Fruit fly (Drosophila melanogaster) whole organism, pupa: ENCODE results near the gene Cpr67Fa1.

ENCODE experiments used
- CG10348 ChIP-seq: fragments of 200-800 bp; sonication (Bioruptor generic); IDR thresholded peaks from 2 replicates; pipeline ENCODE4 v1.3.6; 2022; ENCODE audit warnings: missing biosample characterization, missing genetic modification characterization
- CG12605 ChIP-seq: fragments of 200-800 bp; sonication (Bioruptor generic); IDR thresholded peaks from 2 replicates; pipeline ENCODE4 v1.3.6; 2022; ENCODE audit warnings: missing biosample characterization, missing genetic modification characterization
- CG13204 ChIP-seq: fragments of 200-800 bp; sonication (Bioruptor generic); optimal IDR thresholded peaks from 2 replicates; lab custom pipeline; 2018; ENCODE audit warnings: missing biosample characterization, mild to moderate bottlenecking, missing genetic modification characterization, moderate library complexity
- CG14655 ChIP-seq: fragments of 200-800 bp; sonication (Bioruptor generic); optimal IDR thresholded peaks from 3 replicates; lab custom pipeline; 2017; ENCODE audit warnings: mild to moderate bottlenecking, missing biosample characterization, missing genetic modification reagents, missing genetic modification characterization
- CG15710 ChIP-seq: fragments of 200-800 bp; sonication (Bioruptor generic); optimal IDR thresholded peaks from 2 replicates; lab custom pipeline; 2018; ENCODE audit warnings: missing biosample characterization, mild to moderate bottlenecking, missing genetic modification characterization, moderate library complexity
- CG17806 ChIP-seq: fragments of 200-800 bp; sonication (Bioruptor generic); optimal IDR thresholded peaks from 2 replicates; lab custom pipeline; 2018; ENCODE audit warnings: missing biosample characterization, mild to moderate bottlenecking, missing genetic modification characterization, moderate library complexity
- CG32121 ChIP-seq: fragments of 200-800 bp; sonication (Bioruptor generic); IDR thresholded peaks from 2 replicates; pipeline ENCODE4 v1.3.6; 2022; ENCODE audit warnings: missing biosample characterization, missing genetic modification characterization
- CG34367 ChIP-seq: fragments of 200-800 bp; sonication (Bioruptor generic); optimal IDR thresholded peaks from 2 replicates; lab custom pipeline; 2018; ENCODE audit warnings: missing biosample characterization, mild to moderate bottlenecking, missing genetic modification characterization
- CG4496 ChIP-seq: fragments of 200-800 bp; sonication (Bioruptor generic); IDR thresholded peaks from 3 replicates; pipeline ENCODE4 v1.3.6; 2022; ENCODE audit warnings: missing biosample characterization, missing genetic modification characterization
- CG8159 ChIP-seq: fragments of 200-800 bp; sonication (Bioruptor generic); optimal IDR thresholded peaks from 3 replicates; lab custom pipeline; 2018; ENCODE audit warnings: missing biosample characterization, mild to moderate bottlenecking, missing genetic modification characterization, moderate library complexity
- CG8301 ChIP-seq: fragments of 200-800 bp; sonication (Bioruptor generic); optimal IDR thresholded peaks from 2 replicates; lab custom pipeline; 2018; ENCODE audit warnings: missing biosample characterization, mild to moderate bottlenecking, missing genetic modification characterization
- CG9948 ChIP-seq: fragments of 200-800 bp; sonication (Bioruptor generic); optimal IDR thresholded peaks from 2 replicates; lab custom pipeline; 2018; ENCODE audit warnings: missing biosample characterization, mild to moderate bottlenecking, missing genetic modification characterization, moderate library complexity
- D1 ChIP-seq: fragments of 200-800 bp; sonication (Bioruptor generic); optimal IDR thresholded peaks from 2 replicates; lab custom pipeline; 2018; ENCODE audit warnings: missing biosample characterization, mild to moderate bottlenecking, missing genetic modification characterization, moderate library complexity
- EcR ChIP-seq: fragments of 200-800 bp; sonication (Bioruptor generic); optimal IDR thresholded peaks from 3 replicates; lab custom pipeline; 2019; ENCODE audit warnings: missing biosample characterization, missing genetic modification characterization, mild to moderate bottlenecking, moderate library complexity, missing genetic modification reagents
- Ets98B ChIP-seq: fragments of 200-800 bp; sonication (Bioruptor generic); IDR thresholded peaks from 2 replicates; pipeline ENCODE4 v1.3.6; 2022; ENCODE audit warnings: missing biosample characterization, missing genetic modification characterization
- Pif1A ChIP-seq: fragments of 200-800 bp; sonication (Bioruptor generic); optimal IDR thresholded peaks from 3 replicates; lab custom pipeline; 2016; ENCODE audit warnings: missing biosample characterization, missing genetic modification characterization
- Pif1B ChIP-seq: fragments of 200-800 bp; sonication (Bioruptor generic); optimal IDR thresholded peaks from 3 replicates; lab custom pipeline; 2016; ENCODE audit warnings: missing biosample characterization, missing genetic modification characterization
- Snoo ChIP-seq: fragments of 200-800 bp; sonication (Bioruptor generic); optimal IDR thresholded peaks from 3 replicates; lab custom pipeline; 2017; ENCODE audit warnings: missing biosample characterization, mild to moderate bottlenecking, missing genetic modification characterization, inconsistent platforms
- fd96Ca ChIP-seq: fragments of 200-800 bp; sonication (Bioruptor generic); IDR thresholded peaks from 3 replicates; pipeline ENCODE4 v1.3.6; 2022; ENCODE audit warnings: missing biosample characterization, missing genetic modification characterization
- gl ChIP-seq: fragments of 200-800 bp; sonication (Bioruptor generic); optimal IDR thresholded peaks from 2 replicates; lab custom pipeline; 2018; ENCODE audit warnings: missing biosample characterization, mild to moderate bottlenecking, missing genetic modification characterization
- rn ChIP-seq: fragments of 200-800 bp; sonication (Bioruptor generic); IDR thresholded peaks from 2 replicates; pipeline ENCODE4 v1.3.6; 2022; ENCODE audit warnings: missing biosample characterization, missing genetic modification characterization

Gene Cpr67Fa1

dm6 chr3L:10928801-10929200 is 39.0 kb downstream of the Cpr67Fa1 start:
- peak; percentile 84 for TF ChIP-seq CG32121 (GFP tag; lab: Robert Waterston, UW)
- TF ChIP-seq EcR = no peak
- TF ChIP-seq CG4496 (GFP tag; lab: Robert Waterston, UW) = peak; percentile 61; the same call in 2 of the 3 replicates
- peak; percentile 13 for TF ChIP-seq Pif1B (GFP tag; lab: Kevin White, UChicago)
- TF ChIP-seq CG14655 (GFP tag; lab: Kevin White, UChicago) = peak; percentile 91
- 0 out of 2 replicates have a peak, but pooled peaks have one; percentile 27 for TF ChIP-seq CG12605
- peak; percentile 9 for TF ChIP-seq CG13204 (GFP tag; lab: Kevin White, UChicago)
- peak; percentile 63 for TF ChIP-seq rn
- TF ChIP-seq Snoo (tag; lab: Kevin White, UChicago) = peak; percentile 90
- TF ChIP-seq CG9948 (tag; lab: Kevin White, UChicago) = peak; percentile 96
- TF ChIP-seq CG8301 = peak; percentile 94
- TF ChIP-seq CG10348 (GFP tag; lab: Robert Waterston, UW) = no peak
- peak; percentile 45 for TF ChIP-seq Pif1A (GFP tag; lab: Kevin White, UChicago)
- TF ChIP-seq D1 (tag; lab: Kevin White, UChicago) = peak; percentile 95
- TF ChIP-seq CG34367 (tag; lab: Kevin White, UChicago) = peak; percentile 3
- TF ChIP-seq CG15710 (tag; lab: Kevin White, UChicago) = peak; percentile 88
- TF ChIP-seq gl (tag; lab: Kevin White, UChicago) = peak; percentile 88
- peak; percentile 54; the same call in 1 of the 3 replicates for TF ChIP-seq fd96Ca (GFP tag; lab: Robert Waterston, UW)
- peak; percentile 94 for TF ChIP-seq CG17806 (tag; lab: Kevin White, UChicago)
- TF ChIP-seq Ets98B (GFP tag; lab: Robert Waterston, UW) = no peak
- TF ChIP-seq CG8159 (tag; lab: Kevin White, UChicago) = peak; percentile 95

dm6 chr3L:10931430-10931829 is 41.6 kb downstream of the Cpr67Fa1 start:
- peak; percentile 60 for TF ChIP-seq D1 (tag; lab: Kevin White, UChicago)
- peak; percentile 59 for TF ChIP-seq fd96Ca (GFP tag; lab: Robert Waterston, UW)
- peak; percentile 69 for TF ChIP-seq Pif1A (GFP tag; lab: Kevin White, UChicago)
- TF ChIP-seq Pif1B (GFP tag; lab: Kevin White, UChicago) = peak; percentile 55
- peak; percentile 89 for TF ChIP-seq CG14655 (GFP tag; lab: Kevin White, UChicago)
- peak; percentile 7 for TF ChIP-seq CG13204 (GFP tag; lab: Kevin White, UChicago)
- TF ChIP-seq CG34367 (tag; lab: Kevin White, UChicago) = peak; percentile 75
- TF ChIP-seq gl (tag; lab: Kevin White, UChicago) = peak; percentile 48
- TF ChIP-seq CG12605 = peak; percentile 68
- peak; percentile 82 for TF ChIP-seq CG4496 (GFP tag; lab: Robert Waterston, UW)
- TF ChIP-seq CG17806 (tag; lab: Kevin White, UChicago) = peak; percentile 81
- TF ChIP-seq rn = peak; percentile 8; the same call in 1 of the 2 replicates
- peak; percentile 67 for TF ChIP-seq Ets98B (GFP tag; lab: Robert Waterston, UW)
- TF ChIP-seq Snoo (tag; lab: Kevin White, UChicago) = peak; percentile 18
- TF ChIP-seq CG8159 (tag; lab: Kevin White, UChicago) = peak; percentile 75
- TF ChIP-seq CG9948 (tag; lab: Kevin White, UChicago) = peak; percentile 89
- TF ChIP-seq EcR = no peak
- TF ChIP-seq CG8301 = peak; percentile 85
- no peak for TF ChIP-seq CG10348 (GFP tag; lab: Robert Waterston, UW)
- peak; percentile 79 for TF ChIP-seq CG15710 (tag; lab: Kevin White, UChicago)
- TF ChIP-seq CG32121 (GFP tag; lab: Robert Waterston, UW) = peak; percentile 84

dm6 chr3L:10934983-10935539 is 45.3 kb downstream of the Cpr67Fa1 start:
- TF ChIP-seq Pif1A (GFP tag; lab: Kevin White, UChicago) (no peak), CG8159 (tag; lab: Kevin White, UChicago) (peak; percentile 11), fd96Ca (GFP tag; lab: Robert Waterston, UW) (no peak), Snoo (tag; lab: Kevin White, UChicago) (peak; percentile 35), CG4496 (GFP tag; lab: Robert Waterston, UW) (no peak), CG17806 (tag; lab: Kevin White, UChicago) (peak; percentile 6)

- TF ChIP-seq CG32121 (GFP tag; lab: Robert Waterston, UW) = peak; percentile 56
- TF ChIP-seq CG4496 (GFP tag; lab: Robert Waterston, UW) = peak; percentile 45; the same call in 1 of the 3 replicates
- TF ChIP-seq Ets98B (GFP tag; lab: Robert Waterston, UW) = peak; percentile 13; the same call in 1 of the 2 replicates
- no peak for TF ChIP-seq Pif1A (GFP tag; lab: Kevin White, UChicago)
- peak; percentile 56 for TF ChIP-seq fd96Ca (GFP tag; lab: Robert Waterston, UW)
- TF ChIP-seq rn = no peak
- TF ChIP-seq CG8159 (tag; lab: Kevin White, UChicago) = no peak
- TF ChIP-seq CG12605 = peak; percentile 29; the same call in 1 of the 2 replicates
Measured at dm6 chr3L:10938108-10938507, 48.3 kb downstream of the Cpr67Fa1 start.
